Worm (Caenorhabditis elegans) whole organism, L1 larva: ENCODE data around the gene T16G12.3.
A peak's percentile ranks its signal among the peaks of the same experiment; 100 is the strongest.

Experiments
- C34B4.2 ChIP-seq: sonication (generic microtip); optimal IDR thresholded peaks from 2 replicates; lab custom pipeline; 2017; ENCODE audit warnings: mild to moderate bottlenecking, missing genetic modification characterization, missing compliant biosample characterization
- F16B12.6 ChIP-seq: fragments of 150-350 bp; optimal IDR thresholded peaks from 2 replicates; lab custom pipeline; 2014; ENCODE audit warnings: missing biosample characterization, missing genetic modification characterization
- alr-1 ChIP-seq: fragments of 200-800 bp; sonication (Bioruptor generic); optimal IDR thresholded peaks from 2 replicates; lab custom pipeline; 2018; ENCODE audit warnings: borderline replicate concordance, mild to moderate bottlenecking, missing genetic modification characterization, missing compliant biosample characterization
- ama-1 ChIP-seq: fragments of 150-350 bp; optimal IDR thresholded peaks from 2 replicates; lab custom pipeline; 2014
- blmp-1 ChIP-seq: fragments of 150-350 bp; optimal IDR thresholded peaks from 2 replicates; lab custom pipeline; 2014; ENCODE audit warnings: missing biosample characterization, missing genetic modification characterization
- ceh-63 ChIP-seq: fragments of 200-800 bp; sonication (Bioruptor generic); optimal IDR thresholded peaks from 2 replicates; lab custom pipeline; 2018; ENCODE audit warnings: mild to moderate bottlenecking, missing genetic modification characterization, missing compliant biosample characterization
- ceh-8 ChIP-seq: fragments of 200-800 bp; sonication (Bioruptor generic); optimal IDR thresholded peaks from 2 replicates; lab custom pipeline; 2018; ENCODE audit warnings: mild to moderate bottlenecking, missing genetic modification characterization, moderate library complexity, missing compliant biosample characterization
- dsc-1 ChIP-seq: sonication (generic microtip); optimal IDR thresholded peaks from 2 replicates; lab custom pipeline; 2016; ENCODE audit warnings: mild to moderate bottlenecking, missing genetic modification characterization, missing compliant biosample characterization
- efl-1 ChIP-seq, 4 experiments: fragments of 150-350 bp; optimal IDR thresholded peaks in 3 of 4; peaks in 1 of 4; 1 replicate in 1 of 4; 2 replicates in 3 of 4; lab custom pipeline; 2014; ENCODE audit warnings: missing biosample characterization in 2 of 4, missing genetic modification characterization in 2 of 4, missing genetic modification reagents in 2 of 4
- egl-13 ChIP-seq: sonication (generic microtip); optimal IDR thresholded peaks from 2 replicates; lab custom pipeline; 2016; ENCODE audit warnings: missing genotype, missing genetic modification reagents, missing genetic modification characterization, missing compliant biosample characterization
- fkh-10 ChIP-seq: sonication (generic microtip); optimal IDR thresholded peaks from 2 replicates; lab custom pipeline; 2017; ENCODE audit warnings: missing biosample characterization, missing genetic modification reagents, missing genetic modification characterization
- fkh-8 ChIP-seq: sonication (generic microtip); optimal IDR thresholded peaks from 2 replicates; lab custom pipeline; 2016; ENCODE audit warnings: mild to moderate bottlenecking, missing genetic modification characterization, missing compliant biosample characterization
- fos-1 ChIP-seq: fragments of 150-350 bp; optimal IDR thresholded peaks from 2 replicates; lab custom pipeline; 2014; ENCODE audit warnings: missing biosample characterization, missing genetic modification characterization
- hlh-17 ChIP-seq: fragments of 200-800 bp; sonication (Bioruptor generic); optimal IDR thresholded peaks from 2 replicates; lab custom pipeline; 2018; ENCODE audit warnings: missing genetic modification characterization, mild to moderate bottlenecking, missing compliant biosample characterization, moderate library complexity, borderline replicate concordance
- hpl-2 ChIP-seq: fragments of 150-350 bp; optimal IDR thresholded peaks from 2 replicates; lab custom pipeline; 2014; ENCODE audit warnings: missing biosample characterization, missing genetic modification reagents, missing genetic modification characterization
- irx-1 ChIP-seq: sonication (generic microtip); optimal IDR thresholded peaks from 2 replicates; lab custom pipeline; 2016; ENCODE audit warnings: missing genetic modification characterization, missing compliant biosample characterization
- isw-1 ChIP-seq: fragments of 200-800 bp; sonication (Bioruptor generic); IDR thresholded peaks from 2 replicates; pipeline ENCODE4 v1.3.6; 2022; ENCODE audit warnings: missing genetic modification characterization, missing compliant biosample characterization
- jun-1 ChIP-seq: fragments of 150-350 bp; optimal IDR thresholded peaks from 2 replicates; lab custom pipeline; 2014; ENCODE audit warnings: missing biosample characterization, missing genetic modification reagents, missing genetic modification characterization
- mdl-1 ChIP-seq, 2 experiments: fragments of 150-350 bp; optimal IDR thresholded peaks; 2 replicates each; lab custom pipeline; 2014 to 2017; ENCODE audit warnings: missing biosample characterization in 2 of 2, missing genetic modification characterization in 2 of 2, inconsistent platforms in 1 of 2
- mep-1 ChIP-seq: fragments of 150-350 bp; optimal IDR thresholded peaks from 2 replicates; lab custom pipeline; 2014; ENCODE audit warnings: missing biosample characterization, missing genetic modification characterization
- nhr-11 ChIP-seq: fragments of 150-350 bp; optimal IDR thresholded peaks from 2 replicates; lab custom pipeline; 2014; ENCODE audit warnings: missing biosample characterization, missing genetic modification characterization
- nhr-19 ChIP-seq: fragments of 200-800 bp; sonication (Bioruptor generic); conservative IDR thresholded peaks from 2 replicates; pipeline ENCODE4 v1.3.6; 2022; ENCODE audit warnings: missing genetic modification characterization, missing compliant biosample characterization
- nhr-20 ChIP-seq: sonication (generic microtip); optimal IDR thresholded peaks from 2 replicates; lab custom pipeline; 2016; ENCODE audit warnings: mild to moderate bottlenecking, missing genetic modification characterization, missing compliant biosample characterization
- nhr-28 ChIP-seq: fragments of 150-350 bp; optimal IDR thresholded peaks from 2 replicates; lab custom pipeline; 2014; ENCODE audit warnings: missing biosample characterization, missing genetic modification characterization
- nhr-47 ChIP-seq: sonication (generic microtip); optimal IDR thresholded peaks from 2 replicates; lab custom pipeline; 2016; ENCODE audit warnings: mild to moderate bottlenecking, missing genetic modification characterization, moderate library complexity, missing compliant biosample characterization
- nhr-71 ChIP-seq: sonication (generic microtip); optimal IDR thresholded peaks from 2 replicates; lab custom pipeline; 2016; ENCODE audit warnings: mild to moderate bottlenecking, missing genetic modification characterization, moderate library complexity, missing compliant biosample characterization
- nhr-84 ChIP-seq: sonication (generic microtip); optimal IDR thresholded peaks from 2 replicates; lab custom pipeline; 2017; ENCODE audit warnings: missing biosample characterization, missing genetic modification characterization
- nhr-85 ChIP-seq: sonication (generic microtip); peaks from one replicate; lab custom pipeline; 2016; ENCODE audit warnings: missing genetic modification characterization, inconsistent platforms, missing compliant biosample characterization
- pqm-1 ChIP-seq: sonication (generic microtip); optimal IDR thresholded peaks from 3 replicates; lab custom pipeline; 2017; ENCODE audit warnings: missing biosample characterization, missing genetic modification characterization
- rnt-1 ChIP-seq: sonication (generic microtip); optimal IDR thresholded peaks from 2 replicates; lab custom pipeline; 2016; ENCODE audit warnings: mild to moderate bottlenecking, missing genetic modification characterization, moderate library complexity, missing compliant biosample characterization
- snpc-4 ChIP-seq: fragments of 150-350 bp; optimal IDR thresholded peaks from 2 replicates; lab custom pipeline; 2014; ENCODE audit warnings: missing biosample characterization, missing genetic modification characterization
- sptf-1 ChIP-seq: fragments of 150-350 bp; optimal IDR thresholded peaks from 2 replicates; lab custom pipeline; 2014; ENCODE audit warnings: missing biosample characterization, missing genetic modification characterization
- sup-37 ChIP-seq: fragments of 200-800 bp; sonication (Bioruptor generic); optimal IDR thresholded peaks from 2 replicates; lab custom pipeline; 2018; ENCODE audit warnings: mild to moderate bottlenecking, missing genetic modification characterization, missing compliant biosample characterization
- unc-130 ChIP-seq: fragments of 150-350 bp; optimal IDR thresholded peaks from 2 replicates; lab custom pipeline; 2017; ENCODE audit warnings: missing biosample characterization, missing genetic modification characterization, inconsistent platforms
- unc-62 ChIP-seq: fragments of 150-350 bp; optimal IDR thresholded peaks from 2 replicates; lab custom pipeline; 2014; ENCODE audit warnings: missing biosample characterization, missing genetic modification reagents, missing genetic modification characterization
- unc-86 ChIP-seq: sonication (generic microtip); optimal IDR thresholded peaks from 2 replicates; lab custom pipeline; 2016; ENCODE audit warnings: missing genetic modification characterization, missing compliant biosample characterization
- unc-98 ChIP-seq: fragments of 200-800 bp; sonication (Bioruptor generic); IDR thresholded peaks from 2 replicates; pipeline ENCODE4 v1.3.6; 2022; ENCODE audit warnings: missing genetic modification characterization, missing compliant biosample characterization
- vab-15 ChIP-seq: sonication (generic microtip); optimal IDR thresholded peaks from 2 replicates; lab custom pipeline; 2017; ENCODE audit warnings: missing genotype, mild to moderate bottlenecking, missing genetic modification characterization, missing compliant biosample characterization
- ztf-11 ChIP-seq, 2 experiments: sonication (generic microtip); optimal IDR thresholded peaks; 2 replicates each; lab custom pipeline; 2016 to 2017; ENCODE audit warnings: missing genetic modification characterization in 2 of 2, missing biosample characterization in 1 of 2, missing compliant biosample characterization in 1 of 2
- ztf-4 ChIP-seq: fragments of 150-350 bp; optimal IDR thresholded peaks from 2 replicates; lab custom pipeline; 2014; ENCODE audit warnings: missing biosample characterization, missing genetic modification characterization

Gene T16G12.3

DNA sequence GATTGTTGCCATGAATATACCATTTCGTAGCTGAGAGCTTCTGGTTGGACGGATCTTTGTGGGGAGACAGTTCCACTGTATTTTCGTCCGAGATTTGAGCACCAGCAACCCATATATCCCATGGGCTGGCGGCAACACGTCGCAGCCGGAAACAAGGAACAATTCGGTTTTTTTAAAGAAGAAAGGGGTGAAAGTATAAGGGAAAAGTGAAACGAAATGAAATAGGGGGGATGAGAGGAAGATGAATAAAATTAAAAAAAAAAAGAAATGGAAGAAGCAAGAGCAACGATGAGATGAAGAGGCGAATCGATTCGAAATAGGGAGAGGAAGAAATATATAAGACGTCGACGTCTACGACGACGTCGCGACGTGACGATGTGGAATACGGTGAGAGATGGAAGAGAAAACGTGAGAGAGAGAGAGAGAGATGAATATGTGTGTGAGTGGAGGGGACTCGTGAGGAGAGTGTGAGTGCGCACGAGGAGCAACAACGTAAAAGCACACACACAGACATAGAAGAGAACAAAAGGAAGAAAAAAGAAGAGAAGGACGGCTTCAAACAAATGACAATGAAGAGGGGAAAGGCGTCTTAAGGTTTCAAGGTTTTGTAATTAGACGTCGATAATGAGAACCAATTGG, 33.9 kb upstream of the T16G12.3 start, which contains the start of gene rgs-1 (continued):
- TF ChIP-seq mep-1 (tag; lab: Kevin White, UChicago) = peak; percentile 49
- TF ChIP-seq mdl-1 (tag; optimal IDR thresholded peaks at IDR 0.05; lab: Kevin White, UChicago) = peak in 1 of 2 experiments; percentile 4
- peak; percentile 61 for TF ChIP-seq nhr-47 (tag; lab: Kevin White, UChicago)
- TF ChIP-seq nhr-28 (tag; lab: Kevin White, UChicago) = no peak
- no peak for TF ChIP-seq sptf-1 (tag; lab: Kevin White, UChicago)
- TF ChIP-seq dsc-1 (tag; lab: Kevin White, UChicago) = peak; percentile 61
- TF ChIP-seq blmp-1 (tag; lab: Kevin White, UChicago) = no peak
- TF ChIP-seq fkh-10 (GFP tag; lab: Kevin White, UChicago) = peak; percentile 61
- TF ChIP-seq unc-98 (GFP tag; lab: Robert Waterston, UW) = no peak
- TF ChIP-seq ama-1 = no peak
- peak; percentile 10 for TF ChIP-seq egl-13 (tag; lab: Kevin White, UChicago)
- 0 out of 2 replicates have a peak, but pooled peaks have one; percentile 6 for TF ChIP-seq isw-1 (GFP tag; lab: Robert Waterston, UW)
- peak; percentile 75 for TF ChIP-seq nhr-71 (tag; lab: Kevin White, UChicago)

DNA sequence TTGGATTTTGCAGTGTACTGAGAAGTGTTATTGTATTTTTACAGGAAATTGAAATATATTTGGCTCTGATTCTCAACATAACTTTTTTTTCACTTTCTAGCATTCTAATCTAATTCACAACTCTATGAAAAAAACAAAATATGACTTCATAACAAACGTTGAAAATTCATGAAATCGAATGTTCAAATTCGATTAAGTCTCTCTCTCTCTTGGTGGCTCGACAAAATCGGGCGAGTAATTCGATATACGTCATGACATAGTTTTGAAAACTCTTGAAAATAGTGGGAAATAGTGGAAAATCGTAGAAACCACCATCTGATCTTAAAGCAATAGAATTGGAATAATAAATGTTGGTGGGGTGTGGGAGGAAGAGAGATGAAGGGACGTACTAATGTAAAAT, 32.4 kb upstream of the T16G12.3 start:
- TF ChIP-seq ceh-63 (GFP tag; lab: Kevin White, UChicago) = no peak
- TF ChIP-seq sup-37 = no peak
- TF ChIP-seq snpc-4 (tag; lab: Kevin White, UChicago) = peak; percentile 25
- TF ChIP-seq ceh-8 (GFP tag; lab: Kevin White, UChicago) = peak; percentile 43
- no peak for TF ChIP-seq irx-1 (tag; lab: Kevin White, UChicago)
- peak; percentile 6 for TF ChIP-seq fkh-8
- TF ChIP-seq ztf-4 = no peak
- no peak for TF ChIP-seq pqm-1 (tag; lab: Kevin White, UChicago)
- TF ChIP-seq alr-1 (tag; lab: Kevin White, UChicago) = no peak
- no peak for TF ChIP-seq mep-1 (tag; lab: Kevin White, UChicago)
- TF ChIP-seq vab-15 (tag; lab: Kevin White, UChicago) = no peak
- no peak for TF ChIP-seq unc-130
- no peak for TF ChIP-seq efl-1 (optimal IDR thresholded peaks at IDR 0.05; lab: Kevin White, UChicago)
- TF ChIP-seq efl-1 (GFP tag; optimal IDR thresholded peaks at IDR 0.05 in 1 of 2; lab: Kevin White, UChicago) = no peak
- no peak for TF ChIP-seq nhr-20 (tag; lab: Kevin White, UChicago)
- TF ChIP-seq nhr-11 (tag; lab: Kevin White, UChicago) = no peak
- TF ChIP-seq hlh-17 (GFP tag; lab: Kevin White, UChicago) = no peak
- no peak for TF ChIP-seq nhr-47 (tag; lab: Kevin White, UChicago)
- TF ChIP-seq fos-1 (tag; lab: Kevin White, UChicago) = no peak
- no peak for TF ChIP-seq ztf-11 (tag; optimal IDR thresholded peaks at IDR 0.05; lab: Kevin White, UChicago)

DNA sequence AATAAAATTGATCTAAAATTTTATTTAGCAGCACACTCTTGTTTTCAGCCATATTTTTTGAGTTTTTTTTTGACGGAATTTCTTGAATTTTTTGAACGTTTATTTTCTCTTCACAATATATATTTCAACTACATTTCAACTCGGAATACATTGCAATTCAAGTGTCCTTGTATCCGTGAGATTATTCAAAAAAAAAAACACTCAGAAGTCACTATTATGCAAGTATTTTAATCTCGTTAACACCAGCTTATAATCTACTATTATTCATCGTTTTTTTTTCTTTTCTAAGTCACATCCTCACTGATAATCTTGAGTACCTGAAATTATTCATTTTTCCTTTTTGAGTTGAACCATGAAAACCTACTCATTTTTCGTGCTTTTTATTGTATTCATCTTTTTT, 27.0 kb upstream of the T16G12.3 start, which contains the start of gene ins-21:
TSS of gene ins-21 (plus strand) at position 301 of the 400 bp plus-strand sequence.
- TF ChIP-seq mdl-1 (tag; optimal IDR thresholded peaks at IDR 0.05; lab: Kevin White, UChicago) = no peak
- TF ChIP-seq nhr-19 (GFP tag; lab: Robert Waterston, UW) = no peak
- no peak for TF ChIP-seq unc-130
- no peak for TF ChIP-seq unc-86 (tag; lab: Kevin White, UChicago)
- TF ChIP-seq isw-1 (GFP tag; lab: Robert Waterston, UW) = no peak
- TF ChIP-seq vab-15 (tag; lab: Kevin White, UChicago) = no peak
- no peak for TF ChIP-seq nhr-85 (tag; lab: Kevin White, UChicago)
- no peak for TF ChIP-seq nhr-84
- TF ChIP-seq rnt-1 (tag; lab: Kevin White, UChicago) = no peak
- TF ChIP-seq hpl-2 (GFP tag; lab: Kevin White, UChicago) = no peak
- no peak for TF ChIP-seq alr-1 (tag; lab: Kevin White, UChicago)
- TF ChIP-seq unc-62 (GFP tag; lab: Kevin White, UChicago) = no peak
- no peak for TF ChIP-seq jun-1 (tag; lab: Kevin White, UChicago)
- TF ChIP-seq F16B12.6 (tag; lab: Kevin White, UChicago) = no peak
- TF ChIP-seq C34B4.2 (tag; lab: Kevin White, UChicago) = no peak
- TF ChIP-seq, all 84 proteins: peak for 0
